Worm (Caenorhabditis elegans): ENCODE measurements around the gene sru-3.

ce11 chrIV:9488315-9488714 lies 8.1 kb upstream of the sru-3 start, which contains the start of gene sru-1:
- TF ChIP-seq flt-1 (GFP tag; IDR thresholded peaks at IDR 0.05) (no peak), tbx-37 (GFP tag; conservative IDR thresholded peaks at IDR 0.05) (no peak), ama-1 (optimal IDR thresholded peaks at IDR 0.05) (no peak), B0310.2 (tag; optimal IDR thresholded peaks at IDR 0.05) (no peak), tbx-11 (GFP tag; IDR thresholded peaks at IDR 0.05) (no peak), hnd-1 (tag; optimal IDR thresholded peaks at IDR 0.05) (no peak), hmg-4 (GFP tag; optimal IDR thresholded peaks at IDR 0.05) (no peak), scrt-1 (GFP tag; IDR thresholded peaks at IDR 0.05) (no peak), pes-1 (GFP tag; IDR thresholded peaks at IDR 0.05) (no peak), hmbx-1 (tag; optimal IDR thresholded peaks at IDR 0.05) (no peak), aly-1 (tag; optimal IDR thresholded peaks at IDR 0.05) (no peak), ets-7 (tag; optimal IDR thresholded peaks at IDR 0.05) (no peak), sea-1 (GFP tag; conservative IDR thresholded peaks at IDR 0.05) (no peak)
